Fruit fly (Drosophila melanogaster) whole organism, embryonic: ENCODE results near the gene Arfip.

Experiments
- Aef1 ChIP-seq: fragments of 200-800 bp; sonication (Bioruptor generic); IDR thresholded peaks from 3 replicates; pipeline ENCODE4 v1.3.6; 2022; ENCODE audit warnings: missing biosample characterization, missing genetic modification characterization
- Atf-2 ChIP-seq: fragments of 200-800 bp; sonication (Bioruptor generic); optimal IDR thresholded peaks from 2 replicates; lab custom pipeline; 2016; ENCODE audit warnings: missing biosample characterization, missing genetic modification characterization
- Atf3 ChIP-seq: fragments of 200-800 bp; sonication (Bioruptor generic); optimal IDR thresholded peaks from 3 replicates; lab custom pipeline; 2016; ENCODE audit warnings: missing biosample characterization, missing genetic modification characterization
- Bdp1 ChIP-seq: fragments of 200-800 bp; sonication (Bioruptor generic); optimal IDR thresholded peaks from 3 replicates; lab custom pipeline; 2016; ENCODE audit warnings: missing biosample characterization, missing genetic modification characterization
- Bgb ChIP-seq: fragments of 200-800 bp; sonication (Bioruptor generic); IDR thresholded peaks from 2 replicates; pipeline ENCODE4 v1.3.6; 2022; ENCODE audit warnings: missing biosample characterization, missing genetic modification characterization; ENCODE audit not compliant: partially characterized antibody
- BtbVII ChIP-seq: fragments of 200-800 bp; sonication (Bioruptor generic); optimal IDR thresholded peaks from 3 replicates; lab custom pipeline; 2017; ENCODE audit warnings: missing biosample characterization, mild to moderate bottlenecking, missing genetic modification characterization
- CG10321 ChIP-seq: fragments of 200-800 bp; sonication (Bioruptor generic); IDR thresholded peaks from 2 replicates; pipeline ENCODE4 v1.3.6; 2022; ENCODE audit warnings: missing biosample characterization, missing genetic modification characterization
- CG10979 ChIP-seq: fragments of 200-800 bp; sonication (Bioruptor generic); optimal IDR thresholded peaks from 2 replicates; lab custom pipeline; 2018; ENCODE audit warnings: missing biosample characterization, mild to moderate bottlenecking, missing genetic modification characterization, moderate library complexity
- CG11398 ChIP-seq: fragments of 200-800 bp; sonication (Bioruptor generic); optimal IDR thresholded peaks from 2 replicates; lab custom pipeline; 2016; ENCODE audit warnings: missing biosample characterization, missing genetic modification characterization
- CG12942 ChIP-seq: fragments of 200-800 bp; sonication (Bioruptor generic); optimal IDR thresholded peaks from 3 replicates; lab custom pipeline; 2016; ENCODE audit warnings: missing biosample characterization, missing genetic modification characterization
- CG17186 ChIP-seq: fragments of 200-800 bp; sonication (Bioruptor generic); optimal IDR thresholded peaks from 3 replicates; lab custom pipeline; 2017; ENCODE audit warnings: missing biosample characterization, missing genetic modification reagents, missing genetic modification characterization
- CG17912 ChIP-seq: fragments of 200-800 bp; sonication (Bioruptor generic); optimal IDR thresholded peaks from 2 replicates; lab custom pipeline; 2018; ENCODE audit warnings: missing biosample characterization, mild to moderate bottlenecking, missing genetic modification characterization
- CG31441 ChIP-seq: fragments of 200-800 bp; sonication (Bioruptor generic); IDR thresholded peaks from 2 replicates; pipeline ENCODE4 v1.3.6; 2022; ENCODE audit warnings: missing biosample characterization, missing genetic modification characterization
- CG4707 ChIP-seq: fragments of 200-800 bp; sonication (Bioruptor generic); optimal IDR thresholded peaks from 2 replicates; lab custom pipeline; 2018; ENCODE audit warnings: missing biosample characterization, mild to moderate bottlenecking, missing genetic modification characterization, moderate library complexity
- CG4730 ChIP-seq: fragments of 200-800 bp; sonication (Bioruptor generic); IDR thresholded peaks from 2 replicates; pipeline ENCODE4 v1.3.6; 2022; ENCODE audit warnings: missing biosample characterization, missing genetic modification characterization
- CG7372 ChIP-seq: fragments of 200-800 bp; sonication (Bioruptor generic); IDR thresholded peaks from 2 replicates; pipeline ENCODE4 v1.3.6; 2022; ENCODE audit warnings: missing biosample characterization, missing genetic modification characterization
- CG8290 ChIP-seq, 3 experiments: fragments of 200-800 bp; sonication (Bioruptor generic); optimal IDR thresholded peaks; 2 replicates each; lab custom pipeline; 2016 to 2019; ENCODE audit warnings: missing biosample characterization in 3 of 3, missing genetic modification characterization in 3 of 3, mild to moderate bottlenecking in 2 of 3, moderate library complexity in 1 of 3
- CG8478 ChIP-seq: fragments of >200 bp; optimal IDR thresholded peaks from 2 replicates; lab custom pipeline; 2018
- CG9797 ChIP-seq: fragments of 200-800 bp; sonication (Bioruptor generic); optimal IDR thresholded peaks from 3 replicates; lab custom pipeline; 2018; ENCODE audit warnings: missing biosample characterization, mild to moderate bottlenecking, missing genetic modification characterization
- Camta ChIP-seq: fragments of 200-800 bp; sonication (Bioruptor generic); optimal IDR thresholded peaks from 2 replicates; lab custom pipeline; 2016; ENCODE audit warnings: missing biosample characterization, missing genetic modification characterization
- CrebB ChIP-seq: fragments of 200-800 bp; sonication (Bioruptor generic); optimal IDR thresholded peaks from 3 replicates; lab custom pipeline; 2018; ENCODE audit warnings: missing biosample characterization, mild to moderate bottlenecking, missing genetic modification characterization
- Dfd ChIP-seq, 2 experiments: fragments of >200 bp; optimal IDR thresholded peaks; 2 replicates each; lab custom pipeline; 2017; ENCODE audit warnings: missing biosample characterization in 2 of 2, missing genetic modification characterization in 2 of 2
- Dp ChIP-seq: fragments of 200-800 bp; sonication (Bioruptor generic); optimal IDR thresholded peaks from 2 replicates; lab custom pipeline; 2018; ENCODE audit warnings: missing biosample characterization, mild to moderate bottlenecking, missing genetic modification characterization, moderate library complexity
- Fer3 ChIP-seq: fragments of 200-800 bp; sonication (Bioruptor generic); optimal IDR thresholded peaks from 2 replicates; lab custom pipeline; 2018; ENCODE audit warnings: missing biosample characterization, mild to moderate bottlenecking, missing genetic modification characterization, moderate library complexity
- Lhr ChIP-seq: fragments of 200-800 bp; sonication (Bioruptor generic); optimal IDR thresholded peaks from 3 replicates; lab custom pipeline; 2017; ENCODE audit warnings: mild to moderate bottlenecking, missing biosample characterization, missing genetic modification reagents, missing genetic modification characterization
- Max ChIP-seq: fragments of 200-800 bp; sonication (Bioruptor generic); optimal IDR thresholded peaks from 2 replicates; lab custom pipeline; 2016; ENCODE audit warnings: missing biosample characterization, mild to moderate bottlenecking, missing genetic modification characterization
- Med ChIP-seq: fragments of 200-800 bp; sonication (Bioruptor generic); peaks from one replicate; lab custom pipeline; 2016; ENCODE audit warnings: missing biosample characterization, missing genetic modification characterization, mild to moderate bottlenecking, inconsistent platforms, moderate library complexity
- NC2β ChIP-seq: fragments of 200-800 bp; sonication (Bioruptor generic); optimal IDR thresholded peaks from 2 replicates; lab custom pipeline; 2016; ENCODE audit warnings: missing biosample characterization, missing genetic modification characterization
- Optix ChIP-seq: fragments of 200-800 bp; sonication (Bioruptor generic); IDR thresholded peaks from 3 replicates; pipeline ENCODE4 v1.3.6; 2022; ENCODE audit warnings: missing biosample characterization, missing genetic modification characterization
- Scr ChIP-seq: fragments of 200-800 bp; sonication (Bioruptor generic); IDR thresholded peaks from 2 replicates; pipeline ENCODE4 v1.3.6; 2022; ENCODE audit warnings: missing biosample characterization, missing genetic modification characterization; ENCODE audit not compliant: partially characterized antibody
- Spps ChIP-seq: fragments of 200-800 bp; sonication (Bioruptor generic); optimal IDR thresholded peaks from 2 replicates; lab custom pipeline; 2018; ENCODE audit warnings: missing biosample characterization, mild to moderate bottlenecking, missing genetic modification characterization
- Trl ChIP-seq, 3 experiments: fragments of >200 bp in 2 of 3; fragments of 200-800 bp in 1 of 3; sonication (Bioruptor generic) in 1 of 3; optimal IDR thresholded peaks; 2 replicates in 1 of 3; 3 replicates in 2 of 3; lab custom pipeline; 2016 to 2017; ENCODE audit warnings: missing biosample characterization in 1 of 3, missing genetic modification characterization in 1 of 3
- YL-1 ChIP-seq: fragments of 200-800 bp; sonication (Bioruptor generic); optimal IDR thresholded peaks from 3 replicates; lab custom pipeline; 2017; ENCODE audit warnings: missing biosample characterization, mild to moderate bottlenecking, missing genetic modification characterization
- ab ChIP-seq: fragments of 200-800 bp; sonication (Bioruptor generic); optimal IDR thresholded peaks from 2 replicates; lab custom pipeline; 2016; ENCODE audit warnings: missing biosample characterization, missing genetic modification characterization
- aop ChIP-seq: fragments of 200-800 bp; sonication (Bioruptor generic); IDR thresholded peaks from 2 replicates; pipeline ENCODE4 v1.3.6; 2022; ENCODE audit warnings: missing biosample characterization, missing genetic modification characterization
- gcm2 ChIP-seq: fragments of 200-800 bp; sonication (Bioruptor generic); optimal IDR thresholded peaks from 2 replicates; lab custom pipeline; 2016; ENCODE audit warnings: missing biosample characterization, missing genetic modification characterization
- gt ChIP-seq: fragments of 200-800 bp; sonication (Bioruptor generic); IDR thresholded peaks from 2 replicates; pipeline ENCODE4 v1.3.6; 2022; ENCODE audit warnings: missing biosample characterization, missing genetic modification characterization
- hkb ChIP-seq, 2 experiments: fragments of 200-800 bp in 1 of 2; fragments of >200 bp in 1 of 2; sonication (Bioruptor generic) in 1 of 2; IDR thresholded peaks in 1 of 2; optimal IDR thresholded peaks in 1 of 2; 2 replicates each; pipeline versions ENCODE4 v1.3.6 to Lab custom; 2017 to 2022; ENCODE audit warnings: missing biosample characterization in 1 of 2, missing genetic modification characterization in 1 of 2
- lola ChIP-seq, 3 experiments: fragments of >200 bp in 2 of 3; fragments of 200-800 bp in 1 of 3; sonication (Bioruptor generic) in 1 of 3; optimal IDR thresholded peaks; 2 replicates each; lab custom pipeline; 2017 to 2019; ENCODE audit warnings: missing biosample characterization in 3 of 3, missing genetic modification characterization in 3 of 3, mild to moderate bottlenecking in 1 of 3, moderate library complexity in 1 of 3
- mam ChIP-seq: fragments of 200-800 bp; sonication (Bioruptor generic); optimal IDR thresholded peaks from 3 replicates; lab custom pipeline; 2016; ENCODE audit warnings: missing biosample characterization, missing genetic modification characterization
- nmo ChIP-seq: fragments of 200-800 bp; sonication (Bioruptor generic); optimal IDR thresholded peaks from 2 replicates; lab custom pipeline; 2018; ENCODE audit warnings: missing biosample characterization, mild to moderate bottlenecking, missing genetic modification characterization, moderate library complexity
- psq ChIP-seq: fragments of 200-800 bp; sonication (Bioruptor generic); optimal IDR thresholded peaks from 2 replicates; lab custom pipeline; 2017; ENCODE audit warnings: missing biosample characterization, missing genetic modification characterization
- slbo ChIP-seq: fragments of 200-800 bp; sonication (Bioruptor generic); IDR thresholded peaks from 2 replicates; pipeline ENCODE4 v1.3.6; 2022; ENCODE audit warnings: missing biosample characterization, missing genetic modification characterization
- sr ChIP-seq: fragments of 200-800 bp; sonication (Bioruptor generic); IDR thresholded peaks from 3 replicates; pipeline ENCODE4 v1.3.6; 2022; ENCODE audit warnings: missing biosample characterization, missing genetic modification characterization
- tgo ChIP-seq: fragments of 200-800 bp; sonication (Bioruptor generic); IDR thresholded peaks from 3 replicates; pipeline ENCODE4 v1.3.6; 2022; ENCODE audit warnings: missing biosample characterization, missing genetic modification characterization
- tio ChIP-seq: fragments of 200-800 bp; sonication (Bioruptor generic); optimal IDR thresholded peaks from 2 replicates; lab custom pipeline; 2017; ENCODE audit warnings: missing biosample characterization, missing genetic modification characterization, inconsistent platforms
- twi ChIP-seq: fragments of 200-800 bp; optimal IDR thresholded peaks from 2 replicates; lab custom pipeline; 2019; ENCODE audit warnings: missing biosample characterization, mild to moderate bottlenecking, missing genetic modification characterization, moderate library complexity
- tx ChIP-seq: fragments of 200-800 bp; sonication (Bioruptor generic); optimal IDR thresholded peaks from 2 replicates; lab custom pipeline; 2016; ENCODE audit warnings: missing biosample characterization, missing genetic modification characterization
- vvl ChIP-seq: fragments of 200-800 bp; sonication (Bioruptor generic); IDR thresholded peaks from 2 replicates; pipeline ENCODE4 v1.3.6; 2022; ENCODE audit warnings: missing biosample characterization, missing genetic modification characterization
- zfh1 ChIP-seq: fragments of 200-800 bp; sonication (Bioruptor generic); IDR thresholded peaks from 3 replicates; pipeline ENCODE4 v1.3.6; 2022; ENCODE audit warnings: missing biosample characterization, missing genetic modification characterization

The Arfip gene

DNA sequence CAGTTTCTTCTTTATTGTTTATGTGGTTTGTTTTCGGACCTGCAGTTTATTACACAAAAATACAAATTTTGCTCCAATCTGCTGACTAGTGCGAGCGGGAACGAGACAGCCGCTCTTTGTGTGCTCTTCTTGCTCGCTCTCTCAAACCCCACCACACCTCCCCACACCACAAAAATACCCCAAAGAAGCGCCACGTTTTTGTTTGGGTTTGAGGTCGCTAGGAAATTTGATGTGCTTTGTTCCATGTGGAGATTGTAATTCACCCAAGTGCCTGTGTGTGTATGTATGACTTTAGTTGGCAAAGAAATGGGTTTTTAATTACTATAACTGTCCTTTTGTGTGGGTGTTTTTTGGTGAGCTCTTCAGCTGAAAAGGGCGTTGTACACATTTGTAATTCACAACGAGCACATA is 36.7 kb downstream of the Arfip start (continued):
- TF ChIP-seq slbo: peak; percentile 39
- no peak for TF ChIP-seq Scr (GFP tag; lab: Robert Waterston, UW)
- TF ChIP-seq twi (tag; lab: Kevin White, UChicago): no peak
- no peak for TF ChIP-seq CG9797 (GFP tag; lab: Kevin White, UChicago)
- TF ChIP-seq Bdp1 (GFP tag; lab: Kevin White, UChicago): no peak
- no peak for TF ChIP-seq tx (GFP tag; lab: Kevin White, UChicago)
- peak; percentile 46; the same call in 1 of the 2 replicates for TF ChIP-seq vvl (GFP tag; lab: Robert Waterston, UW)
- TF ChIP-seq gt (GFP tag; lab: Robert Waterston, UW): no peak
- TF ChIP-seq CG8478: no peak
- no peak for TF ChIP-seq Dp (GFP tag; lab: Kevin White, UChicago)
- peak; percentile 12 for TF ChIP-seq Fer3 (tag; lab: Kevin White, UChicago)
- TF ChIP-seq YL-1: no peak
- TF ChIP-seq Max (GFP tag; lab: Kevin White, UChicago): no peak
- no peak for TF ChIP-seq CG10979 (tag; lab: Kevin White, UChicago)
- no peak for TF ChIP-seq Lhr
- no peak for TF ChIP-seq CG17912 (GFP tag; lab: Kevin White, UChicago)
- TF ChIP-seq Med (GFP tag; lab: Kevin White, UChicago): peak; percentile 92
- no peak for TF ChIP-seq Atf-2
- TF ChIP-seq CG10321 (GFP tag; lab: Robert Waterston, UW): peak; percentile 84
- no peak for TF ChIP-seq NC2β (GFP tag; lab: Kevin White, UChicago)

- TF ChIP-seq tio (GFP tag; lab: Kevin White, UChicago) (no peak), zfh1 (GFP tag; lab: Robert Waterston, UW) (no peak), Dfd (GFP tag; optimal IDR thresholded peaks at IDR 0.05; lab: Kevin White, UChicago) (peak in 1 of 2 experiments; percentile 28), CG4730 (GFP tag; lab: Robert Waterston, UW) (no peak), lola (GFP tag; optimal IDR thresholded peaks at IDR 0.05; lab: Kevin White, UChicago) (peak in 1 of 3 experiments; percentile 26), Atf3 (GFP tag; lab: Kevin White, UChicago) (no peak), Bgb (GFP tag; lab: Robert Waterston, UW) (peak; percentile 26; the same call in 1 of the 2 replicates), CG17186 (no peak), Camta (GFP tag; lab: Kevin White, UChicago) (no peak), CG17912 (GFP tag; lab: Kevin White, UChicago) (no peak), Optix (GFP tag; lab: Robert Waterston, UW) (peak; percentile 85; the same call in 2 of the 3 replicates), CrebB (tag; lab: Kevin White, UChicago) (no peak), CG4707 (no peak), Max (GFP tag; lab: Kevin White, UChicago) (no peak), BtbVII (GFP tag; lab: Kevin White, UChicago) (no peak), aop (peak; percentile 49; the same call in 1 of the 2 replicates), CG31441 (peak; percentile 44; the same call in 1 of the 2 replicates), Spps (no peak), gcm2 (GFP tag; lab: Kevin White, UChicago) (peak; percentile 50), psq (GFP tag; lab: Kevin White, UChicago) (no peak), CG11398 (GFP tag; lab: Kevin White, UChicago) (peak; percentile 71), CG8290 (GFP tag; optimal IDR thresholded peaks at IDR 0.05; lab: Kevin White, UChicago) (no peak), CG8290 (tag; optimal IDR thresholded peaks at IDR 0.05; lab: Kevin White, UChicago) (no peak), tgo (no peak), Aef1 (GFP tag; lab: Robert Waterston, UW) (no peak), CG7372 (no peak), sr (GFP tag; lab: Robert Waterston, UW) (peak; percentile 6), ab (peak; percentile 76), hkb (optimal IDR thresholded peaks at IDR 0.05; lab: Kevin White, UChicago) (peak; percentile 33), hkb (GFP tag; IDR thresholded peaks at IDR 0.05; lab: Robert Waterston, UW) (no peak), mam (GFP tag; lab: Kevin White, UChicago) (peak; percentile 90), Trl (optimal IDR thresholded peaks at IDR 0.05; lab: Kevin White, UChicago) (peak; percentile 54 to 58), Trl (GFP tag; optimal IDR thresholded peaks at IDR 0.05; lab: Kevin White, UChicago) (no peak), CG12942 (no peak), nmo (no peak)
Measured at dm6 chr3R:11197389-11197716, 37.5 kb downstream of the Arfip start, which contains the start of gene cu. cu (plus strand) TSS chr3R:11197592.
